Fruit fly (Drosophila melanogaster) ovary, adult (tissue): ENCODE measurements around the gene da.

Experiments
- CG17801 ChIP-seq: fragments of 200-800 bp; optimal IDR thresholded peaks from 2 replicates; lab custom pipeline; 2019; ENCODE audit warnings: missing biosample characterization, mild to moderate bottlenecking, missing genetic modification characterization, moderate library complexity; ENCODE audit not compliant: partially characterized antibody

The da gene

DNA sequence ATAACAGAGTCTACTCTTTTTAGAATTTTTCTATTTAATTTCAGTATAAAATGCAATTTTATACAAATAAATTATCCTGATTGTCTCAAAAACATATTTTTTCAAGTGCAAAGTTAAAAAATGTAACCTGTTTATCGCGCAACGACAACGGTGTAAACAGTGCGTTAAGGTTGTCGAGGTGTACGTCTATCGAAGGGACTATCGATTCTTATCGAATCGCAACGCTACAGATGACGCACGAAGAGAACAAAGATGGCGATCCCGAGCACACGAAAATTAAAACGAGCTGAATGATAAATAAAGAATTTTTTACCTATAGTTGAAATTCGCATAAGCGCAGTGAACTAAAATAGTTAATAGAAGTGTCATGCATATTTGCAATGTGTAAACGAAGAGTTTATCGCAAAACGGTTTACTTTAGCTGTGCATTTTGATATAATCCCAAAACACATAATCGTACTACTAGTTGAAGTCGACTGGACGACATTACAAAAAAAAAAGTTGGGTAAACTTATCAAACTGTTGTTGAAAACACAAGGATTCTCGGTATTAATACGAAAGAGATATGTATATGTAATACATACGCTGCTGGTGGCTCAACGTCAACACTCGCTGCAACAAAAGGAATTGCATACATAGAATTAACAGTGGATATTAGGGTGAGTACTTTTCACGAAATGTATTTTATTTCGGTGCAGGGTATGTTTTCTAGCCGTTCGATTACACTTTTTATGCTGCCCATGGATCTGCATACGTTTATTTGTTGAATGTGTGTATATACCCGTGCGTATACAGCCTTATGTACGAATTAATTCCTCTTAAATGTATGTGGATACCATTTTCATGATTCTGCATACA lies at the start of gene da:
TSS of gene da (plus strand) at position 237 of the 858 bp plus-strand sequence.
- peak; percentile 41 for TF ChIP-seq CG17801

DNA sequence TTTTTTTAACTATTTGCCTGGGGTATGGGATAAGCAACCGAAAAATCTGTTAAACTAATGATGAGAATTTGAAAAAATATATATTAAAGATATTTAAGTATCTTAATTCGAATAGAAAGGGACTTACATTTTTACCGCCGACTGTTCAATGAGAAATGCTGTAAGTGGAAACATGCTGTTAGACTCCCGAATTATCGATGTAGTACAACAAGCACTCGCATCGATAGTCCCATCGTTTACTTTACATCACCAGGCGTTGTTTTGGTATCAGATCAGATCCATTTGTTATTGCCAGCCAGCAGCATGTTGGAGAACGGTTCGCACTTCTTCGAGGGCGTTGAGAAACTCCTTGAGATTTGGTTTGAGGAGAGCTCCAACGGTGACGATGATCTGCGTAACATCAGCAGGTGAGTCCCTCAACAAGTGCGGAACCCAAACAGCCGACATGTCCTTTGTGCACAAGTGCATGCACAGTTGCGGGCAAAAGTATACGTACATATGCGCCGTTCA lies 48.6 kb upstream of the da start, which contains the start of gene SamDC:
TSS of gene SamDC (plus strand) at position 246 of the 510 bp plus-strand sequence.
- peak; percentile 54 for TF ChIP-seq CG17801

DNA sequence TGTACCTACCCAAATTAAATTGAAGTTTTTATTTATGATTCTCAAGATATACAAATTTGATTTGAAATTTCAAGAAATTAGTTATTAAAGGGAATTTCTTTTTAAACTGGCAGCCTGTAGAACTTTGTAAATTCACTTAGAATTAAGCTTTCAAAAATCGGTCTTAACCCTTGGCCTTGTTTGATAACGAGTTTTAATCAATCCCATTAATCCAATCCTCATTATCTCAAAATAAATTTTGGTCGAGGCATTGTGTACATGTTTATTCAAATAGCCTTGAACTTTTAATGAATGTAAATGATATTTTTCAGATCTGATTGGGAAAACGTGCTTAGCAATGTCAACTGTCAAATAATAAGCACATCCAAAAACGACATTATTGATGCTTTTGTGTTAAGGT lies 48.1 kb upstream of the da start:
- no peak for TF ChIP-seq CG17801

DNA sequence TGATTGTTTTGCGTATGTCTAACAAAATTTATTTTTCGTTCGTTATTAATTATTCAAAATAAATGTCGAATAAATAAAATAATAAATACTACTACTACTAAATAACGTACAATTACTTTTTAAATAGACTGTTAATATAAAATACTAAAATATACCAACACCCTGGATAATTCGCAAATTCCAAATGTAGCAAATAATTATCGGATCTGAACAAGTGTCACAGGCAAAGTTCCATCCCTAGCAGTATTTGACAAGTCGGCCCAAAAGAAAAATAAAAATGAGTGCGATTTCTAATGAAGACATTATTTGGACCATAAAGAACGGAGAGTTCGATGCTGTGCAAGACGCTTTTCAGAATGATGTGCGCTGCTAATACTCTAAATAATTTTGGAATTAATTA lies 46.5 kb upstream of the da start, which contains the start of gene CG31715:
TSS of gene CG31715 (plus strand) at position 212 of the 400 bp plus-strand sequence.
- peak; percentile 33 for TF ChIP-seq CG17801

DNA sequence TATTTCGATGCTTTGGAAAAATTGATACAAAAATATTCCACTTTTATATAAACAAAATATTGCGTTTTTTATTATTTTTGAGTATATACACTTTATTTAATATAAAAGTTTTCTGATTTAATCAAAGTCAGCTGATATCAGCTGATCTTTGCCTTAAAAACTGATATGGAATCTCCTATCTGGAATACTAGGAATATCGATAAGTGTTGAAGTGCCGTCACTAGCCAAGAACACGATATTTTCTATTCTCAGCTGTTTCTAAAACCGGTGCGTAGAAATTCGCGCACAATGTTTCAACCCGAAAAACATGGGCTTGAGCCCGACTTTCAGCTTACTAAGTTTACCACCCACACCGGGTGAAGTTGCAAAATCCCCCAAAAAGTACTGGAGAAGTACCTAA lies 45.4 kb upstream of the da start, which contains the start of gene Sps2:
TSS of gene Sps2 (plus strand) at position 124 of the 400 bp plus-strand sequence.
- peak; percentile 33 for TF ChIP-seq CG17801

DNA sequence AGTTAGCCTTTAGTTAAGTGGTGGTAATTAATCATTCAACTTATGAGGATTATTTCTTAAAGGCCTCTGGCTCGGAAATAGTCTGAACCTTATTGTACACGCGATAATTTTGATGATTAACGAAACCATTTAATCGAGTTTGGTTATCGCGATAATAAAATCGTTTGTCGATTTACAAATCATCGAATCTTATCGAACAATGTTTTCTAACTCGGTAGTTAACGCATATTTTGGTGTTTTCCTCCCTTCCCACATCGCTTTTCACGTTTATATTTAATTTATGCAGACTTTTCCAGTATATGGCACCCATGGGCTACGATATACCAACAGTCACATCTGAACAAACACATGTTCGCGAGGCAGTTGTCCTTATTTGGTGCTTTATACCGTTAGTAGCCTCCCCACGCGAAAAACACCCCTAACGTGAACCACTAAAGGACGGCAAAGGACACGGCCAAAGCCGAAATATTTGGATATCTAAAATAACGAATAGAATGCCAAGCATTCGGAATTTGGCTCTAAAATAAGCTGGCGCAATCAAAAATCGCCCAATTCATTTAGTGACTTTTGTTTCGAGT lies 43.8 kb upstream of the da start, which contains the start of gene Frmd5:
TSS of gene Frmd5 (plus strand) at position 414 of the 578 bp plus-strand sequence.
- no peak for TF ChIP-seq CG17801

DNA sequence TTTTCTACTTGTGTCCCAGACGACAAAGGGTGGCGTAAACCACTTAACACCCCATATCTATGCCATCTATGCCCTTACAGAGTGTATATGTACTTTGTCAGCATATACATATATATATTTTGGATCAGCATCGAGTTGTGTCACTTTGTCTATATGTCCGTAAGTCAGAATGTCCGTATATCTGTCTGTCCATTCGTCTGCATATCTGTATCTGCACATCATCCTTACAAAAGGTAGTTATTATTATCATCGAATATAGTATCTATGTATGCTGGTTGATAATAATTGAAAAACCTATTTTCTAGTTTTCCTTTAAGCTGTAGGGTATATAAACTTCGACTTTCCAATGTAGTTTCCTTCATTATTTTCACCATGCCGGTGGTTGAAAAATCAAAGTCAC lies 36.8 kb upstream of the da start:
- no peak for TF ChIP-seq CG17801

DNA sequence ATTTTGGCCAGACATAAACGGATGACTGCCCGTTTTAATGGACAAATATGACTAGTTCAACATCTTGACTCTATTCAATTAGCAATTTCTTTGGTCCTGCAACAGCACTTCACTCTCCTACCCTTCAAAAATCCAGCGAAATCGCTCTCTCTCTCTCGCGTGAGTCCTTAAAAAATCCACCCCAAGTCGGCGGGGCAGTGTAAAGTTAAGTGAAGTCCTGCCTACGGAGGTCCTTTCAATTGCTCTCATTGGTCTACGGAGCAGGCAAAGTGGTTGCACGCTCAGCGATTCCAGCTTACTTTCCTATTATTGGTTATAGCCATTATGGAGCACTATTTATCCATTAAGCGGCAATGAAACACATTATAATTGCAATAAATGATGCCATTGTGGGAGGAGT lies 34.0 kb upstream of the da start, which contains the start of gene CG34367:
TSS of gene CG34367 (minus strand) at position 35 of the 400 bp plus-strand sequence.
- TF ChIP-seq CG17801, result no peak

DNA sequence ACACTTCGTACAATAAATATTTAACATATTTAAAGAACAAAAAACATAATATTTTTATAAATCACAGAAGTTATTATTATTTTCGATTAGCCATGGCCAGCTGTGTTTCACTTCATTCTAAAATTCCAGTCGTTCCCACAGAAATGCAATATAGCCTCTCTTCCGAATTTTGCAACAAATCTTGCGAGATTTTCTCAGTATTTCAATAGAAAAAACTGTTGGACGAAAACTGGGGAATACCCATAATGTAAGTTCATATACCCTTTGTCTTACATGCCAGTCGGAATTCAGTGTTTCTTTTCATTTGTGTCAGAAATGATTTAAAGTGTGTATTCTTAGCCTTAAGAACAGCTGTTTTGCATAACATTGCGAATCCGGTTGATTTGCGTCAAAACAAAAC lies 31.4 kb upstream of the da start, which contains the start of the genes CtsL4 and ClpP:
TSS of gene CtsL4 (minus strand) at position 90 of the 400 bp plus-strand sequence.
TSS of gene ClpP (plus strand) at position 288 of the 400 bp plus-strand sequence.
- no peak for TF ChIP-seq CG17801

DNA sequence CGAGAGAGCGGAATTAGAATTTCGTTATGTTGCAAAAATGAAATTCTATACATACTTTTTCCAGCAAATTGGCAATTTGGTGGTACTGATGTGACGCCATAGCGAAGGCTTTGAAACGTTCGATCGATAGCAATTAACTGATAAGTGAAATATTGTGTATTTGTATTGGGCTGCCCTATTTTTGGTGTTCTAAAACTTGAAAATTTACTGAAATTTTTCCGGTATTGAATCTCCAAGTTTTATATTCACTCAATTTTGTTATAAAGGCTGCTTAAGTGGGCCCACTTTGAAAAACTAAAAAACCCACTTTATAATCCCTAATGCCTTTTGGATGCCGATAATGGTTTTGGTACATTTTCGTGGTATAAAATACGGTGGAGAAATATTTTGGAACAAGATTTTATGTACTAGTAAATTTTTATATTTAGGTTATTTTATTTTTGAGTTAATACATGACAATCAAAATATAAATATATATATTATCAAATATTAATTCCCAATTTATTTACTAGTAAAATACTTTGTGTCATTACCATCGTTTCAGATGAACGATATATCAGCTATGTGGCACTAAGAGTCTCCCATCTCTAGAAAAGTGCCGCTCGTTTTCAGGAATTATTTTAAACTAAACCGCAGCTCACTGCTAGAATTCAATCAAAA lies 25.4 kb upstream of the da start, which contains the start of the genes Cand1 and pim:
TSS of gene Cand1 (minus strand) at position 300 of the 660 bp plus-strand sequence.
TSS of gene pim (plus strand) at position 582 of the 660 bp plus-strand sequence.
- TF ChIP-seq CG17801, result no peak

DNA sequence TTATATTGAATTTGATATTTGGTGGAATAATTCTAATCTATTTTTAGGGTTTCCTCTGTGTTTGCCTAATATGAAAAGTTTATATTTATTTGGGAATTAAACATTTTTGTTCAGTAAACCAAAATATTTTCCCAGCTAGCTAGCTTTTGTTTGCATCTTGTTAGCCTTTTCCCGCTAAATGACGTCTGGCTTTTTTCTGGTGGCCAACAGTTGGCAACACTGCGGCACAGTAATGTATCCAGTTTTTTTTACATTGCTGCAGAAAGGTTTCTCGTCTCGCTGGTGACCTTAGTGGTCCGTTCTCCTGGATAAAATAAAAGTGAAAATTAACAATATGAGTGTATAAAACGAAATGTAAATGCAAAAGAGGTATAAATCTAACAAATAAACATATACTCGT lies 23.7 kb upstream of the da start, which contains the start of gene lft:
TSS of gene lft (plus strand) at position 243 of the 400 bp plus-strand sequence.
- TF ChIP-seq CG17801, result no peak

DNA sequence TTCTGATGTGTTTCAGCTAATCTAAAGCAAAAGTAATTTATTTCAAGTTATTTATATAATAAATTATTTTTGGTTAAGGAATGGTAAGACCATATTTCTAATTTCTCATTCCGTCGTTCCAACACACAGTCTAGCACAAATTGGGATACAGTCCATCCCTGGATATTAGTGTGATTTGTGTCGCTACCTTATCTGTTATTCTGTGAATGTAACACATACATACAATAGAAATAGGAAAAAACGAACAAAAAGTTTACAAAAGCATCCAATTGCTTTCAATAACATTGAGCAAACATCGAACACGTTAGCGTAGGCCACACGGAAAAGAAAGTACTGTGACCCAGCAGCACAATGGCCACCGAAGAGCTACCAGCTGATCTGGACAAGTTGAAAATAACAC lies 21.4 kb upstream of the da start, which contains the start of gene CG5056:
TSS of gene CG5056 (plus strand) at position 168 of the 400 bp plus-strand sequence.
- TF ChIP-seq CG17801, result peak; percentile 67

DNA sequence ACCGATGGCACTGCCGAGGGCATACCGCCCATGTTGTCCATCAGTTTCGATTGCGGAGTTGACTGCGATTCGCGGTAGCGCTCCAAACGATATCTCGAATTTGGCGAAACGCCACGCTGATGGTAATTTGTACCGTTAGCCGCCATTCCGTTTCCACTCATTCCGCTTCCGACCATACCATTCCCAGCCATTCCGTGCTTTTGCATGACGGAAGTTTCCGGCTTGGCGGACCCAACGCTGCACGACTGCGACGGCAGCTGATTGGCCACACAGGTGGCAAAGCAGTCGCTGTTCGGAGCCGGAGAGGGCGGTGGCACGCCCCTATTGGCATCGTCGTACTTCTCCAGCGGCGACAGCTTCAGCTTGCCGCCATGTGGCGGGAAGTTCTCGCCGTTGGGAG lies 15.6 kb upstream of the da start:
- no peak for TF ChIP-seq CG17801

DNA sequence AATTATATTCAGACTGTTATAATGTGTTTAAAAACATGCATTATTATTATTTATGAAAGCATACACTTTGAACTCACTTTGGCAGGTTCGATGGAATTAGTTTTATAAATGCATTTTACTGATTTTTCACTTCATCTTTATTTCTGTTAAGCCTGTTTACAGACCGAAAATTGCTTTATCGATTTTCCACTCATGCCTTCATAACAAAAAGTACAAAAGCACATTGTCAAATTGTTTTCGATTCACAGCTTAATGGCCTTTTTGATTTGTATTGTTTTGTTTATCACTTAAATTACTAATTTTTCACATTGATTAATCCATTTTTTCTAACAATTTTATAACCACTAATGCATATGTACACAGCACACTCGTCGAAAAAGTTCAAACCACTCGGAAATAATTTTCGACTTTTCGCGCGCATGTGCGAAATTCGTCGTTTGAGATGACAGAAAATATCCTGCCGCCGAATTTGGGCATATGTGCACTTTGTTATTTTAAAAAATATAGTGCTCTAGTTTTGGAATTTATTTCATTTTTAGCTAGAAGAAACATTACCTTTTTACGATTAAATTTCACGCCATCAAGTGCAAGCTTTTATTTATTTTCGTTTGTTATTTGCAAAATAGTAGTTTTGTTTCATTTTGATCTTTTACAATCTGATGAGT lies 14.2 kb upstream of the da start, which contains the start of gene rho-5:
TSS of gene rho-5 (minus strand) at position 296 of the 665 bp plus-strand sequence.
- TF ChIP-seq CG17801, result no peak

DNA sequence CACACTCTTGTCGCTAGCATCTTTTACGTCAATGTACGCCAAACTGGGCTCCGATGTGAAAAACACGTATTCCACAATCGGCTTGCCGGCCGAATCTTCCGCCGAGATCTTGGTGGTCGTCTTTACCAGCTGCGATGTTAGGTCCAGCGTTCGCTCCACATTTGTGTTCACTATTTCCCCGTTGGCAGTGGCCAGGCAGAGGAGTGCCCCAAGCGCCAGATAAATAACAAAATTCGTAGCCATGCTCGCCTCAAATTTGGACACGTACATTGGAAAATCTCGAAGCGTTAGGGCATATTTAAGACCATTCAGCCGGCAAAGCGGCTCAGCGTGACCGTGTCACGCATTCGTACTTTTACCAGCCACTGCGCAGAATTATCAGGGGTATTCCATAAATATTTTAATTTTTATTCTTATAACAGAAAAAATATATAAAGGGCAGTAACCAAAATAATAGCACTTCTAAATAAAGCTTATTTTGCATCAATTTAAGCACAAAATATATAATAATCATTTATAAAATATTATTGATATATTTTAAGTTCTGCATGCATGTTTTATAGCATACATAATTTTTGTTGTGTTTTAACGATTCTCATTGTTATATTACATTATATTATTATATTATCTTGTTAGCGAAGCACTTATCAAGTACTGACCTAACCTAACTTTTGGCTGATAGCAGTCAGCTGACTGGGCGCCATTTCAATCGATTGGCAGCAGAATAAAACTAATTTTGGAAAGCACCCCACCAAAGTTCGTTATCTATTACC lies 12.3 kb upstream of the da start, which contains the start of the genes CG33303 and dpr19:
TSS of gene CG33303 (minus strand) at position 294 of the 773 bp plus-strand sequence.
TSS of gene dpr19 (plus strand) at position 705 of the 773 bp plus-strand sequence.
- peak; percentile 59 for TF ChIP-seq CG17801
